Fruit fly (Drosophila melanogaster) whole organism: ENCODE data around the gene GluRIIC.

Experiments used
- CG8478 ChIP-seq: fragments of >200 bp; optimal IDR thresholded peaks from 2 replicates; lab custom pipeline; 2018; ENCODE audit warnings: inconsistent platforms
- Dll ChIP-seq: fragments of >200 bp; optimal IDR thresholded peaks from 2 replicates; lab custom pipeline; 2017
- EcR ChIP-seq, 2 experiments: fragments of >200 bp; optimal IDR thresholded peaks; 2 replicates each; lab custom pipeline; 2017; ENCODE audit warnings: missing biosample characterization in 2 of 2, missing genetic modification characterization in 2 of 2, missing genetic modification reagents in 2 of 2
- pan ChIP-seq: fragments of >200 bp; optimal IDR thresholded peaks from 2 replicates; lab custom pipeline; 2017
- psq ChIP-seq: fragments of >200 bp; optimal IDR thresholded peaks from 2 replicates; lab custom pipeline; 2017
- usp ChIP-seq: fragments of >200 bp; optimal IDR thresholded peaks from 2 replicates; lab custom pipeline; 2017; ENCODE audit warnings: missing biosample characterization, missing genetic modification characterization, mixed read lengths

The GluRIIC gene

DNA sequence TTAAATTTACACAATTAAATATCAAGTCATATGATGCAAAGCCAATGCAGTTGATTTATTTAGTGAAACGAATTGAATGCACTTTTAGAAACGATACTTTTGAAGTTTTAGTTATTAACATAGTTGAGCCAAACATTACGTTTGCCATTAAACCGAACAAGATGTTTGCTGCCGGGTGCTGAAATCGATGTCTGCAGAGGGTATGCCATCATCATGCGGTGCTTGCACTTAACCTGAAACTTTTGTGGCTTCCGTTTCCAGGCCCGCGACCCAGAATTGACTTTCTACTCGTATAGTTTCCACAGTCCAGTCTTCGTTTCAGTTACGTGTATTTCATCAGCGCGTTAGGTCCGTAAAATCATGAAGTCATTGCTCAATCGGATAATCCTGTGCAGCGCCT, 36.9 kb upstream of the GluRIIC start, which contains the start of gene ninaA:
Gene ninaA (plus strand): TSS at position 301 of the 400 bp plus-strand sequence.
- TF ChIP-seq CG8478 (lab: Kevin White, UChicago), result no peak

DNA sequence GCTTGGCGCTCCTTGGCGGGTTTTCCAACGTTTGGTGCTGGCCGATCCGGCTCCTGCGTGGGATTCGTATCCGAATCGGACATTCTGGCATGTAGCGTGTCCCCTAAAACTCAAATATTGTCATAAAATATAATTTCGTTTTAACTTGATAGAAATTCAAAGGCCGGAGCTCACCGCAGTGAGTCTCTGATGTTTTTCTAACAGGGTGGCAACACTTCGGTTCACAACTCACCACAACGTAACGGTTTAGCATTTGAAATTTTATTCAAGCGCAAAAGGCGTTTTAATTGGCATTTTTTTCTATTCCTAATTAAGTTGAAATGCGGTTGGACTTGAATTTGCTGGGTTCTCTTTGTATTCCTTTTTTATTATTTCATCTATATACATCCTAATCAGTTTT, 28.9 kb upstream of the GluRIIC start, which contains the start of gene CG15824:
Gene CG15824 (minus strand): TSS at position 172 of the 400 bp plus-strand sequence.
- no peak for TF ChIP-seq pan
- TF ChIP-seq CG8478 (lab: Kevin White, UChicago), result no peak
- TF ChIP-seq psq (lab: Kevin White, UChicago), result no peak
- TF ChIP-seq usp (GFP tag; lab: Kevin White, UChicago), result no peak
- no peak for TF ChIP-seq EcR (GFP tag; optimal IDR thresholded peaks at IDR 0.05; lab: Kevin White, UChicago)
- TF ChIP-seq Dll (lab: Kevin White, UChicago), result no peak

DNA sequence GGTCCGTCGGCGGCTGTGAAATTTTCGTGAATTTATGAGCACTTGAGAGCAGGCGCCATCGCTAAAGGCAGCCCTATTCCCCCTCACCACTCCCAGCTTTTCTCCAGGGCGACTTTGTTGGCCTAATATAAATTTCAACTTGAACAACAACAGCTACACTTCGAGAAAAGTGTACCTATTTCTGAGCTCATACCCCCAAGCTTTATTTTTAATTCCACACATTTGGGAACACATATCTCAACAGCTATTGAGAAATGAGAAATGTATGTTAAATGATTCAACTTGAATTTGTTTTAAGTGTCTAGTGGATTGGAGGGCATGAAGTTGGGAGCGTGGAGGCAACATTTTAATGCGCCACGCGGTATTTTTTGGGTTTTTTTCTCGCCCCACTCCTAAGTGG, 27.1 kb upstream of the GluRIIC start:
- TF ChIP-seq EcR (GFP tag; optimal IDR thresholded peaks at IDR 0.05; lab: Kevin White, UChicago) (no peak), pan (no peak), Dll (lab: Kevin White, UChicago) (no peak), CG8478 (lab: Kevin White, UChicago) (no peak), usp (GFP tag; lab: Kevin White, UChicago) (no peak), psq (lab: Kevin White, UChicago) (no peak)

DNA sequence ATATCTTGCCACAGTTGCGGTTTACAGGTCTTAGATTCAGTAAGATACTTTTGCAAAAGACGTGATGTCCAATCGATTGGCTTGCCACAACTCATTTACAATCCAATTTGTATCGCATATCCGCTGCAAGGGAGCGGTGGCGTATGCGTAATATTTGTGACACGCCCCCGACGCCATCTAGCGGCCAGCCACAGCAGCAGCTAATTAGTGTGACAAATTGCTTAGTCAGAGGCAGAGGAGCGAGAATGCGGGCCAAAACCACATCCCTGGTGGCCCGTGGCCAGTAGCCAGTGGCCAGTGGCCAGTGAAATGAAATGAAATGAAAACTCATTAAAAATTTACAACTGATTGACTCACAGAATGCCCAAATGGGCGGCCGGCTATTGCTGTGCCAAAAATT, 26.1 kb upstream of the GluRIIC start:
- TF ChIP-seq EcR (GFP tag; optimal IDR thresholded peaks at IDR 0.05; lab: Kevin White, UChicago) (no peak), Dll (lab: Kevin White, UChicago) (no peak)

DNA sequence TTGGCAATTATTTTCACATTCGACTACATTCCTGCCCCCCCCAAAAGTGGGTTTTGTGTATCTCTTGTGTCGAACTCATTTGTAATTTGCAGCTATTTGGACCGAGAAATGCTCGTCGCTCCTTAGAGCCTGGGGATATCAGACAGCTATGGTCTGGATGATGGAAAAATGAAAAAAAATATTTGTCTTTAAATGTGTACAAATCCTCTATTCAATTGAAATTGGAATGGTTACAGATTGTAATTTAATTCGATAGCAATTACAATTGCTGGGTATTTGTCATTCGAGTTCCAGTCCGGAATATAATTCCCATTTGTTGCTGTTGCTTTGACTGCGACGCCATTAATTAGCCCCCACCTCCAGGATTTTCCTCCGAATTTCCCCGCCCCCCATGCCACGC, 24.1 kb upstream of the GluRIIC start:
- TF ChIP-seq pan, result no peak
- TF ChIP-seq Dll (lab: Kevin White, UChicago), result no peak
- no peak for TF ChIP-seq usp (GFP tag; lab: Kevin White, UChicago)
- no peak for TF ChIP-seq CG8478 (lab: Kevin White, UChicago)
- TF ChIP-seq psq (lab: Kevin White, UChicago), result no peak
- no peak for TF ChIP-seq EcR (GFP tag; optimal IDR thresholded peaks at IDR 0.05; lab: Kevin White, UChicago)

DNA sequence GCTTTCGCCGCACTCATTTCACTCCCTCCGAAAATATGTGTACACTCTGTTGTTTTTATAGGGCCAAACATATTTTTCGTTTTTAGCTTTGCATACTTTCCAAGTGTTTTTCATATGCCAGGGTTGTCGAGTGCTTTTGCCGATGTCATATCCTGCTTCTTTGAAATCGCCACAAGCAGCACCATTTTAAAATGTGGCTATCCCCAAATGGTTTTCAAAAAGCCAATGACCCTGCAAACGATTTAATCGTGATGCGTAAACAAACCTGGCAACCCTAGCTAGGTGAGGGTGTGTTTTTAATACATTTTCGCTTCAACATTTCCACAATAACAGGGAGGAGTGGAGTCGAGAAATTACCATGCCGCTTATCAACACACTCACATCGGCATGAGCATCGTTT, 21.4 kb upstream of the GluRIIC start:
- TF ChIP-seq CG8478 (lab: Kevin White, UChicago), result no peak
- TF ChIP-seq Dll (lab: Kevin White, UChicago), result no peak
- no peak for TF ChIP-seq EcR (GFP tag; optimal IDR thresholded peaks at IDR 0.05; lab: Kevin White, UChicago)
- no peak for TF ChIP-seq usp (GFP tag; lab: Kevin White, UChicago)
- no peak for TF ChIP-seq psq (lab: Kevin White, UChicago)
- TF ChIP-seq pan, result no peak

DNA sequence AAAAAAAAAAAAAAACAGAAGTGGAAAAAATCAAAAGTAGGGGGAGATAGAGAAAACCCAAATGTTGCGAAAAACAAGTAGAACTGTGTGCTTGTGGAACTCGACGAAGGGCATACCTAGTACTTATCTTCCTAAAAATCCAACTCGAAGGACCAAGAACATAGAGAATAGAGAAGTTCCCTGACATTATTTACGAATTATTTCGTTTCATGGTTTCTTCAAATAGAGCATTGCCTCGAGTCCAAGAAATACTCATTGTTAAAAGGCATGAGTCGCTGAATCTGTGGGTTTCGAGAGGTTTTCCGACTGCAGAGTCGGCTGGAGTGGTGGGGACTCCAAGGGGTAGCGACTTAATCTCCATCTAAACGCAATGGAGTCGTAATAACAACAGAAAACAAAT, 20.7 kb upstream of the GluRIIC start:
- no peak for TF ChIP-seq EcR (GFP tag; optimal IDR thresholded peaks at IDR 0.05; lab: Kevin White, UChicago)
- no peak for TF ChIP-seq Dll (lab: Kevin White, UChicago)
- no peak for TF ChIP-seq psq (lab: Kevin White, UChicago)
- no peak for TF ChIP-seq CG8478 (lab: Kevin White, UChicago)
- TF ChIP-seq usp (GFP tag; lab: Kevin White, UChicago), result no peak
- TF ChIP-seq pan, result no peak

DNA sequence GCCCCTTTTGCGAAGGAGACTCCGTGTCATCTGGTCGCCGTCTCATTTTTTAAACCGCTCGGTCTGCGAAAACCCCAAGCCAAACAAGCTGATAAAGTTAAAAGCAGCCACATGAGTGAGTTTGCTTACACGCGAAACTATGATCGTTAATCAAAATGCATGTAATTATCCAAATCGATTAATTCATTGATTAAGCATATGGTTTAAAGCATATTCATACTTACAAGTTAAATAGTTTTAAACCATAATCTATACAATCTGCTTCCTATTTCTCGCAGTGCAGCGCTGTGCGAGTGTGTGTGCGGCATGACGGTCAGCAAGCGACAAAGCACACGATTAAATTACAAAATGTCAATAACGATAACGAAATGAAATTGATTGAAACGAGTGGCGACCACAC, 18.4 kb upstream of the GluRIIC start:
- TF ChIP-seq Dll (lab: Kevin White, UChicago), result no peak
- no peak for TF ChIP-seq pan
- TF ChIP-seq EcR (GFP tag; optimal IDR thresholded peaks at IDR 0.05; lab: Kevin White, UChicago), result no peak
- no peak for TF ChIP-seq usp (GFP tag; lab: Kevin White, UChicago)
- TF ChIP-seq psq (lab: Kevin White, UChicago), result no peak
- TF ChIP-seq CG8478 (lab: Kevin White, UChicago), result no peak

DNA sequence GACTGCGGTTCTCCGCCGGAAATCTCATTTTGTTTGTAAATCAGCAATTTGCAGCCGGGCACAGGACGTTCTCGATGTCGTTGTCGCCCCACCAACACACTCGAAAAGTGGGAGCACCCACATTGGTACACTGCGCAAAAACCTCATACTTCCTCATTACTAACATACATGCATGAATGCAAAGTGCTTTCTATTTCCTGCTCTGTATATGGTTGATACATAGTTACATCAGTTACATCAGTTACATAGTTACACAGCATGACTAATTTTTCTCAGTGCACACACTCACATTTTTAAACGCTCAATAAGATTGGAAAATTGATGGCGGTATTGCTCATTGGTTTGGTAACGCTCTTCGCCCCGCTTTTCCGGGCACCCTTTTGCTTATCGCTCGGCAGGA, 16.8 kb upstream of the GluRIIC start:
- no peak for TF ChIP-seq psq (lab: Kevin White, UChicago)
- no peak for TF ChIP-seq pan
- no peak for TF ChIP-seq Dll (lab: Kevin White, UChicago)
- no peak for TF ChIP-seq usp (GFP tag; lab: Kevin White, UChicago)
- TF ChIP-seq CG8478 (lab: Kevin White, UChicago), result no peak
- no peak for TF ChIP-seq EcR (GFP tag; optimal IDR thresholded peaks at IDR 0.05; lab: Kevin White, UChicago)

DNA sequence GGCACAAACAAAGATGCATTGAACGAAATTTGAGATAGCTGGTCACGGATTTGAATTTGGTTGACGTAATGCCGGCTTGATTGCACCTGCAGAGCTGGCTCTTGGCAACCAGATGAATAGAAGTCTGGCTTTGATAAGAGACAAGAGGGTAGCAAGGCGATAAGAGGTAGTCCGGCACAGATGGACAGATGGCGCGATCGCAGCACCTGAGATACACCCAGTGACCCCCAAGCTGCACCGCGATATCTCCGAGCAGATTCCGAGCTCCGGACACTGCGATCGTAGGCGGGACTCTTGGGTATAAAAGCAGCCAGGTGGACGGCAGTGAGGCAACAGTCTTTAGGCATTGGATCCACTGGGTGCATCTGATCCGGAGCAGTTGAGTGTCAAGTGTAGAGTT, 15.6 kb upstream of the GluRIIC start, which contains the start of gene Lsp1beta:
Gene Lsp1beta (plus strand): TSS at position 185 of the 400 bp plus-strand sequence.
- no peak for TF ChIP-seq Dll (lab: Kevin White, UChicago)
- no peak for TF ChIP-seq usp (GFP tag; lab: Kevin White, UChicago)
- no peak for TF ChIP-seq psq (lab: Kevin White, UChicago)
- TF ChIP-seq pan, result no peak
- no peak for TF ChIP-seq EcR (GFP tag; optimal IDR thresholded peaks at IDR 0.05; lab: Kevin White, UChicago)
- TF ChIP-seq CG8478 (lab: Kevin White, UChicago), result no peak

DNA sequence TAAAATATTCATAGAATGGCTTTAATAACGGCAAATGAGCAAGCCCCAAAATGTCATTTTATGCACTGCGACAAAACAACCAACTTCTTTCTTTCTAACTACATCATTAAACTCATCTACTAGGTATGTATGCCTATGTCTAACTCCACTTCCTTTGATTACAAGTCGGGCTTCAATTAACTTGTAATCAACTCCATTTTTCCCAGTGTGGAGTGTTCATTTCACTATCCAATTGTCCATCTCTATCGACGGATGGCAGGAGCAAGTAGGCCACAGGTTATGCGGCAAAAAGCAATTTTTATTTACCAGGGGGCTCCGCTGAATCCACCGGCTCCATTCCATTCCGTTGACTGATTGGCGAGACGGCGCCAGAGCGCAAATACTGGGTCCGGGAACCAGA, 10.1 kb upstream of the GluRIIC start:
- no peak for TF ChIP-seq Dll (lab: Kevin White, UChicago)
- no peak for TF ChIP-seq pan
- TF ChIP-seq EcR (GFP tag; optimal IDR thresholded peaks at IDR 0.05; lab: Kevin White, UChicago), result no peak
- no peak for TF ChIP-seq psq (lab: Kevin White, UChicago)

DNA sequence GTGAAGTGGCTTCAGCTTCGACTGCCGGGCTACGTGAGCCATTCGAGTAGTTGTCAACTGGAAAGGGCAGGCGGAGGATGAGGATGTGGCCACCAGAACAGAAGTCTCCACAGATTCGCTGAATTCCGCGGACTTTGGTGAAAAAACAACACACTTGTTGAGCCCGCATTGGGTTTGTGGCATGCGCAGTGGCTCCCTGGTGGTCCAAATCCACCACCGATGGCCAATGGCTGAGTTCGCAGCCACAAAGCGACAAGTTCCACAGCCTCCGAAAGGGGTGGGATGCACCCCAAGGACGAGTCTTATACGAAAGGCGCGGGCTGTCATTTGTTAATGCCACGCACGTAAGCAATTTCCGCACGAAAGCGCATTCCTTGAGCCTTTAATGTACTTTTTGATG, 4.9 kb downstream of the GluRIIC start:
- TF ChIP-seq usp (GFP tag; lab: Kevin White, UChicago) (no peak), EcR (GFP tag; optimal IDR thresholded peaks at IDR 0.05; lab: Kevin White, UChicago) (no peak), psq (lab: Kevin White, UChicago) (no peak), Dll (lab: Kevin White, UChicago) (no peak), CG8478 (lab: Kevin White, UChicago) (no peak), pan (no peak)

DNA sequence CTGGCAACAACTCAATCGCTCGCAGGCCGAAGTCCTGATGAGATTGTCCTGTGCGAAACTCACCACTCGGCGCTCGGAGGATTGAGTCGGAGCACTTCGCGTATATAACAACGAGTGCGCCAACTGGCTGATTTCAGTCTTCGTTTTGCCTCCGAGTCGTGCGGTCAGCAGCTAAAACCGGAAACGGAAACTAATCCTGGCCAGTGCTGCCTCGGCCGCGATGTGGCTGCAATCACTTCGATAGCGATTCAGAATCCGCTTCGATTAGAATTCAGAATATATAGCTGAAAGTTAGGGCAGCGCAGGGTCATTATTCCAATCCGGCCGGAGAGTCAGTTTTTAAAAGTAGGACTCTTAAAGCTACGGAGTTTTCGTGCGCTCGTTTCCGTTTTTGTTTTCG, 8.8 kb downstream of the GluRIIC start, which contains the start of gene Tmtc2:
Gene Tmtc2 (plus strand): TSS at position 134 of the 400 bp plus-strand sequence.
- TF ChIP-seq EcR (GFP tag; optimal IDR thresholded peaks at IDR 0.05; lab: Kevin White, UChicago), result no peak
- no peak for TF ChIP-seq pan
- no peak for TF ChIP-seq psq (lab: Kevin White, UChicago)
- no peak for TF ChIP-seq CG8478 (lab: Kevin White, UChicago)
- no peak for TF ChIP-seq usp (GFP tag; lab: Kevin White, UChicago)
- TF ChIP-seq Dll (lab: Kevin White, UChicago), result no peak
